Fruit fly (Drosophila melanogaster) Kc167 (cell line): ENCODE results near the gene CG5235.

Experiments used
- Myc ChIP-seq: fragments of >200 bp; optimal IDR thresholded peaks from 2 replicates; lab custom pipeline; 2017; ENCODE audit warnings: missing external identifiers
- Sin3A ChIP-seq: fragments of >200 bp; optimal IDR thresholded peaks from 2 replicates; lab custom pipeline; 2018; ENCODE audit warnings: missing external identifiers
- h ChIP-seq: fragments of >200 bp; optimal IDR thresholded peaks from 3 replicates; lab custom pipeline; 2018; ENCODE audit warnings: missing external identifiers
- insv ChIP-seq: fragments of >200 bp; optimal IDR thresholded peaks from 3 replicates; lab custom pipeline; 2018; ENCODE audit warnings: missing external identifiers
- psq ChIP-seq: fragments of >200 bp; optimal IDR thresholded peaks from 2 replicates; lab custom pipeline; 2017; ENCODE audit warnings: missing external identifiers
- ttk ChIP-seq: sonication (Bioruptor generic); optimal IDR thresholded peaks from 2 replicates; lab custom pipeline; 2017; ENCODE audit warnings: missing external identifiers

- no peak for TF ChIP-seq psq
- no peak for TF ChIP-seq ttk (lab: Kevin White, UChicago)
- no peak for TF ChIP-seq Sin3A (lab: Kevin White, UChicago)
- no peak for TF ChIP-seq Myc (lab: Kevin White, UChicago)
- no peak for TF ChIP-seq insv (lab: Kevin White, UChicago)
- TF ChIP-seq h (lab: Kevin White, UChicago), result no peak
These were observed 7.2 kb upstream of the CG5235 start, which contains the start of the genes CG13074 and ATPsynbetaL for dm6 chr3L:16097393-16097884.
